Fruit fly (Drosophila melanogaster) S2 (cell line): ENCODE measurements around the gene CG4565.

Experiments
- CG8478 ChIP-seq: fragments of >200 bp; optimal IDR thresholded peaks from 2 replicates; lab custom pipeline; 2018
- CTCF ChIP-seq, 2 experiments: fragments of >200 bp; optimal IDR thresholded peaks; 2 replicates each; lab custom pipeline; 2018

DNA sequence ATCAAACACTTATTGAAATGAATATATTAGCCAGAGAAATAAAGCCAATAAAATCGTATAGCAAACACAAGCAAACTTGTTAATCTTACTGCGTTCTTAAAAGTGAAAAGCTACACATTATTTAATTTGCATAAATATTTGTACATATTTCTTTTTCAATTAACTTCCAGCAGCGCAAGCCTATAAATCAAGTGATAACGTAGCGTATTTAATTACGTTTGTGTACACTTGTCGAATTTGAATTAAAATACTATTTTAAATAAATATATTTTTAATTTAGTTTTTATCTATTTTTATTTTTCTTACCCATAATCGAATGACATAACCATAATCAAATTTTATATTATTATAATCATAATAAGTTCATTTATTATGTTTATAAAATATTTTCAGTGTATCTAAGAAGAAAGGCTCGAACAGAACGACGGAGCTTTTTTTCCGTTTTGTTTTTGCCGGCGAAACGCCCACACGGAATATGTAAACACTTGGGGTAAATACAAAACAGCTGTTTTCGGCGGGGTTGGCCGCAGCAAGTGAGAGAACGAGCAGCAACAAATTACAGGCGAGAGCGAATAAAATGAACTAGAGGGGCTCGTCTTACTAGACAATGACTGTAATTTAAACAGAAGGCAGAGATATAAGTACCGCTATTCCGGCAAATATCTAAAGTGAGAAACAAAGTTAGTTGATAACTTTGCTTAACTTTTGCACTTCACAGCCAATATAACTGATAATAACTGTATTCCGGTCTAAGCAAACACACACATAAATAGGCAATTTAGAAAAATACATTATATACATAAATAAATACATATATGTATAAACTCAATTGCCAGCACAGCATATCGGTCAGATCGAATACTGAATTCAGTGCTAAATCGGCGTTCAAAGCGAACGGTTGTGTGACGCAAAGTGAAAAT, 23.3 kb downstream of the CG4565 start, which contains the start of gene Sodh2:
- TF ChIP-seq CG8478 (no peak), CTCF (optimal IDR thresholded peaks at IDR 0.05; lab: Kevin White, UChicago) (no peak)
